Worm (Caenorhabditis elegans) whole organism, young adult: Measurements from ENCODE around the gene C07A9.9.

Experiments
- B0019.2 ChIP-seq: fragments of 200-800 bp; sonication (Bioruptor generic); conservative IDR thresholded peaks from 2 replicates; pipeline ENCODE4 v1.3.6; 2022; ENCODE audit warnings: missing genetic modification reagents, missing genetic modification characterization, missing compliant biosample characterization
- B0035.1 ChIP-seq: sonication (generic microtip); optimal IDR thresholded peaks from 2 replicates; lab custom pipeline; 2016; ENCODE audit warnings: missing genetic modification characterization, mild to moderate bottlenecking, missing compliant biosample characterization, missing genotype, missing genetic modification reagents
- C06A6.2 ChIP-seq: fragments of 200-800 bp; sonication (Bioruptor generic); conservative IDR thresholded peaks from 2 replicates; pipeline ENCODE4 v1.3.6; 2022; ENCODE audit warnings: missing genetic modification characterization, missing compliant biosample characterization
- C17E4.6 ChIP-seq: fragments of 200-800 bp; sonication (Bioruptor generic); IDR thresholded peaks from 2 replicates; pipeline ENCODE4 v1.3.6; 2022; ENCODE audit warnings: missing genetic modification reagents, missing genetic modification characterization, missing compliant biosample characterization
- D2030.7 ChIP-seq: fragments of 200-800 bp; sonication (Bioruptor generic); IDR thresholded peaks from 2 replicates; pipeline ENCODE4 v1.3.6; 2022; ENCODE audit warnings: missing genetic modification reagents, missing genetic modification characterization, missing compliant biosample characterization
- F22D6.2 ChIP-seq: sonication (generic microtip); optimal IDR thresholded peaks from 2 replicates; lab custom pipeline; 2016; ENCODE audit warnings: mild to moderate bottlenecking, missing genetic modification characterization, missing compliant biosample characterization
- F23B12.7 ChIP-seq: sonication (generic microtip); optimal IDR thresholded peaks from 2 replicates; lab custom pipeline; 2017; ENCODE audit warnings: missing genetic modification characterization, mild to moderate bottlenecking, missing compliant biosample characterization, antibody characterized with exemption, moderate library complexity; ENCODE audit not compliant: insufficient read depth
- F33H1.4 ChIP-seq: fragments of 200-800 bp; sonication (Bioruptor generic); IDR thresholded peaks from 2 replicates; pipeline ENCODE4 v1.3.6; 2022; ENCODE audit warnings: missing genetic modification reagents, missing genetic modification characterization, missing compliant biosample characterization
- F39B2.1 ChIP-seq: fragments of 200-800 bp; sonication (Bioruptor generic); IDR thresholded peaks from 2 replicates; pipeline ENCODE4 v1.3.6; 2022; ENCODE audit warnings: missing genetic modification reagents, missing genetic modification characterization, missing compliant biosample characterization
- F52B5.7 ChIP-seq: sonication (generic microtip); optimal IDR thresholded peaks from 2 replicates; lab custom pipeline; 2016; ENCODE audit warnings: mild to moderate bottlenecking, missing genetic modification characterization, missing compliant biosample characterization
- F57C9.4 ChIP-seq: sonication (generic microtip); optimal IDR thresholded peaks from 2 replicates; lab custom pipeline; 2017; ENCODE audit warnings: mild to moderate bottlenecking, missing genetic modification characterization, missing compliant biosample characterization
- T07F8.4 ChIP-seq: sonication (generic microtip); optimal IDR thresholded peaks from 2 replicates; lab custom pipeline; 2016; ENCODE audit warnings: mild to moderate bottlenecking, missing genetic modification characterization, moderate library complexity, missing compliant biosample characterization
- T26A5.8 ChIP-seq: sonication (generic microtip); optimal IDR thresholded peaks from 2 replicates; lab custom pipeline; 2016; ENCODE audit warnings: missing genetic modification characterization, missing compliant biosample characterization
- Y53G8AR.9 ChIP-seq: fragments of 200-800 bp; sonication (Bioruptor generic); conservative IDR thresholded peaks from 2 replicates; pipeline ENCODE4 v1.3.6; 2022; ENCODE audit warnings: missing genetic modification reagents, missing genetic modification characterization, missing compliant biosample characterization
- Y67H2A.10 ChIP-seq: fragments of 200-800 bp; sonication (Bioruptor generic); conservative IDR thresholded peaks from 2 replicates; pipeline ENCODE4 v1.3.6; 2022; ENCODE audit warnings: missing genetic modification reagents, missing genetic modification characterization, missing compliant biosample characterization
- ZK185.1 ChIP-seq: sonication (generic microtip); optimal IDR thresholded peaks from 2 replicates; lab custom pipeline; 2016; ENCODE audit warnings: mild to moderate bottlenecking, missing genetic modification characterization, missing compliant biosample characterization; ENCODE audit not compliant: poor library complexity, severe bottlenecking
- akir-1 ChIP-seq: fragments of 200-800 bp; sonication (Bioruptor generic); optimal IDR thresholded peaks from 2 replicates; lab custom pipeline; 2018; ENCODE audit warnings: mild to moderate bottlenecking, missing genetic modification characterization, moderate library complexity, missing compliant biosample characterization
- ama-1 ChIP-seq, 3 experiments: fragments of 150-350 bp in 1 of 3; sonication (generic microtip) in 2 of 3; optimal IDR thresholded peaks; 2 replicates each; lab custom pipeline; 2014 to 2018; ENCODE audit warnings: missing biosample characterization in 2 of 3, missing genetic modification characterization in 2 of 3, missing genetic modification reagents in 2 of 3
- aptf-3 ChIP-seq: fragments of 200-800 bp; sonication (Bioruptor generic); IDR thresholded peaks from 2 replicates; pipeline ENCODE4 v1.3.6; 2022; ENCODE audit warnings: missing genetic modification characterization, missing compliant biosample characterization
- atf-7 ChIP-seq: sonication (generic microtip); optimal IDR thresholded peaks from 2 replicates; lab custom pipeline; 2017; ENCODE audit warnings: mild to moderate bottlenecking, missing genetic modification characterization, missing compliant biosample characterization
- attf-5 ChIP-seq: fragments of 200-800 bp; sonication (Bioruptor generic); optimal IDR thresholded peaks from 2 replicates; lab custom pipeline; 2018; ENCODE audit warnings: mild to moderate bottlenecking, missing genetic modification characterization, missing compliant biosample characterization
- cebp-1 ChIP-seq, 2 experiments: fragments of 200-800 bp in 1 of 2; sonication (Bioruptor generic) in 1 of 2; sonication (generic microtip) in 1 of 2; IDR thresholded peaks in 1 of 2; optimal IDR thresholded peaks in 1 of 2; 2 replicates each; pipeline versions ENCODE4 v1.3.6 to Lab custom; 2017 to 2022; ENCODE audit warnings: missing compliant biosample characterization in 2 of 2, missing genetic modification characterization in 2 of 2, mild to moderate bottlenecking in 1 of 2, missing genetic modification reagents in 1 of 2, moderate library complexity in 1 of 2
- ceh-100 ChIP-seq: fragments of 200-800 bp; sonication (Bioruptor generic); IDR thresholded peaks from 2 replicates; pipeline ENCODE4 v1.3.6; 2022; ENCODE audit warnings: missing genetic modification reagents, missing genetic modification characterization, missing compliant biosample characterization
- ceh-40 ChIP-seq: fragments of 200-800 bp; sonication (Bioruptor generic); IDR thresholded peaks from 2 replicates; pipeline ENCODE4 v1.3.6; 2022; ENCODE audit warnings: missing genetic modification characterization, missing compliant biosample characterization
- chd-7 ChIP-seq: sonication (generic microtip); optimal IDR thresholded peaks from 2 replicates; lab custom pipeline; 2016; ENCODE audit warnings: mild to moderate bottlenecking, missing genetic modification characterization, moderate library complexity, missing compliant biosample characterization
- die-1 ChIP-seq: sonication (generic microtip); optimal IDR thresholded peaks from 2 replicates; lab custom pipeline; 2016; ENCODE audit warnings: missing genotype, mild to moderate bottlenecking, missing genetic modification characterization, missing compliant biosample characterization
- dox-1 ChIP-seq: fragments of 200-800 bp; sonication (Bioruptor generic); IDR thresholded peaks from 2 replicates; pipeline ENCODE4 v1.3.6; 2022; ENCODE audit warnings: missing genetic modification reagents, missing genetic modification characterization, missing compliant biosample characterization
- dpl-1 ChIP-seq: fragments of 150-350 bp; optimal IDR thresholded peaks from 2 replicates; lab custom pipeline; 2014; ENCODE audit warnings: missing biosample characterization, missing genetic modification reagents, missing genetic modification characterization
- efl-1 ChIP-seq: fragments of 150-350 bp; optimal IDR thresholded peaks from 2 replicates; lab custom pipeline; 2014; ENCODE audit warnings: missing biosample characterization, missing genetic modification reagents, missing genetic modification characterization
- ekl-4 ChIP-seq: fragments of 200-800 bp; sonication (Bioruptor generic); IDR thresholded peaks from 2 replicates; pipeline ENCODE4 v1.3.6; 2022; ENCODE audit warnings: missing genetic modification reagents, missing genetic modification characterization, missing compliant biosample characterization
- gei-17 ChIP-seq: fragments of 200-800 bp; sonication (Bioruptor generic); optimal IDR thresholded peaks from 2 replicates; lab custom pipeline; 2018; ENCODE audit warnings: mild to moderate bottlenecking, missing genetic modification characterization, missing compliant biosample characterization
- hlh-26 ChIP-seq: fragments of 200-800 bp; sonication (Bioruptor generic); conservative IDR thresholded peaks from 2 replicates; pipeline ENCODE4 v1.3.6; 2022; ENCODE audit warnings: missing genetic modification reagents, missing genetic modification characterization, missing compliant biosample characterization
- hsf-1 ChIP-seq: fragments of 200-800 bp; sonication (Bioruptor generic); IDR thresholded peaks from 2 replicates; pipeline ENCODE4 v1.3.6; 2022; ENCODE audit warnings: missing genetic modification reagents, missing genetic modification characterization, missing compliant biosample characterization
- lag-1 ChIP-seq: fragments of 200-800 bp; sonication (Bioruptor generic); IDR thresholded peaks from 2 replicates; pipeline ENCODE4 v1.3.6; 2022; ENCODE audit warnings: missing genetic modification reagents, missing genetic modification characterization, missing compliant biosample characterization
- lin-35 ChIP-seq, 3 experiments: fragments of 150-350 bp in 2 of 3; sonication (generic microtip) in 1 of 3; optimal IDR thresholded peaks; 2 replicates each; lab custom pipeline; 2014 to 2018; ENCODE audit warnings: missing biosample characterization in 3 of 3, missing genetic modification characterization in 3 of 3, missing genetic modification reagents in 3 of 3
- lir-1 ChIP-seq: fragments of 200-800 bp; sonication (Bioruptor generic); conservative IDR thresholded peaks from 2 replicates; pipeline ENCODE4 v1.3.6; 2022; ENCODE audit warnings: missing genetic modification reagents, missing genetic modification characterization, missing compliant biosample characterization
- madf-6 ChIP-seq: fragments of 200-800 bp; sonication (Bioruptor generic); IDR thresholded peaks from 2 replicates; pipeline ENCODE4 v1.3.6; 2022; ENCODE audit warnings: missing genetic modification reagents, missing genetic modification characterization, missing compliant biosample characterization
- nfyb-1 ChIP-seq: fragments of 200-800 bp; sonication (Bioruptor generic); IDR thresholded peaks from 2 replicates; pipeline ENCODE4 v1.3.6; 2022; ENCODE audit warnings: missing genetic modification reagents, missing genetic modification characterization, missing compliant biosample characterization
- rcor-1 ChIP-seq: fragments of 200-800 bp; sonication (Bioruptor generic); IDR thresholded peaks from 2 replicates; pipeline ENCODE4 v1.3.6; 2022; ENCODE audit warnings: missing genetic modification reagents, missing genetic modification characterization, missing compliant biosample characterization
- sdz-38 ChIP-seq: sonication (generic microtip); optimal IDR thresholded peaks from 2 replicates; lab custom pipeline; 2016; ENCODE audit warnings: missing genotype, missing genetic modification characterization, missing compliant biosample characterization
- snpc-1.1 ChIP-seq: sonication (generic microtip); optimal IDR thresholded peaks from 2 replicates; lab custom pipeline; 2017; ENCODE audit warnings: missing genetic modification characterization, mild to moderate bottlenecking, missing compliant biosample characterization, antibody characterized with exemption, moderate library complexity, missing genotype, missing genetic modification reagents; ENCODE audit not compliant: insufficient read depth
- snpc-1.3 ChIP-seq: sonication (generic microtip); optimal IDR thresholded peaks from 2 replicates; lab custom pipeline; 2017; ENCODE audit warnings: missing genetic modification characterization, mild to moderate bottlenecking, missing compliant biosample characterization, antibody characterized with exemption, moderate library complexity, missing genotype, missing genetic modification reagents; ENCODE audit not compliant: insufficient read depth
- snpc-3.4 ChIP-seq: sonication (generic microtip); optimal IDR thresholded peaks from 2 replicates; lab custom pipeline; 2017; ENCODE audit warnings: missing genetic modification characterization, mild to moderate bottlenecking, missing compliant biosample characterization, antibody characterized with exemption, moderate library complexity, missing genotype, missing genetic modification reagents
- somi-1 ChIP-seq: fragments of 200-800 bp; sonication (Bioruptor generic); optimal IDR thresholded peaks from 2 replicates; lab custom pipeline; 2018; ENCODE audit warnings: mild to moderate bottlenecking, missing genetic modification characterization, missing compliant biosample characterization
- sptf-2 ChIP-seq: fragments of 200-800 bp; sonication (Bioruptor generic); optimal IDR thresholded peaks from 2 replicates; lab custom pipeline; 2018; ENCODE audit warnings: mild to moderate bottlenecking, missing genetic modification characterization, missing compliant biosample characterization
- tbp1 ChIP-seq: fragments of 200-800 bp; sonication (Bioruptor generic); optimal IDR thresholded peaks from 2 replicates; lab custom pipeline; 2018; ENCODE audit warnings: mild to moderate bottlenecking, missing genetic modification characterization, missing compliant biosample characterization
- ztf-26 ChIP-seq: sonication (generic microtip); optimal IDR thresholded peaks from 2 replicates; lab custom pipeline; 2017; ENCODE audit warnings: missing genetic modification characterization, missing compliant biosample characterization

C07A9.9 gene

DNA sequence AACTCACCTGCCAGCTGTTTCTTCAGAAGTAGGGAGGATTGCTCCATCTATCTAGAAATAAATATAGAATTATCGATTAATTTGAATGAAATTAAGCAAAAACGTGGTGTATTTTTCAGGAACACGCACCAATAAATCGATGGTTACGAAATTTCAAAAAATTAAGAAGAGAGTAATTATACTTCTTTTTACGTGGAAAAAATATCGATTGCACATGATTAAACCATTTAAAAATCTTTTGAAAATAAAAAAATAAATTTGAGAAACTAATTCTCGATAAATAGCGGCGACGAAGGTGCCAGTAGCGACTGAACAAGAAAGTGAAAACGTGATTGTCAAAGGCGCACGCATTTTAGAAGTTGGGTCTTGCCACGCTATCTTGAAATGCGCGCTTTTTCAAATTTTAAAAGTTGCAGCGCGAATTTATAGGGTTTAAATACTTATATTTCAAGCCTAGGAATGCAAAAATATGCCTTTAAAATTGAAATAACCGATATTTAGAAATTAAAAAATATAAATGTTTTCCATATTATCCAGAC is 36.3 kb downstream of the C07A9.9 start, which contains the start of gene ubc-7 (continued):
- TF ChIP-seq Y67H2A.10 (GFP tag; lab: Robert Waterston, UW) = no peak
- no peak for TF ChIP-seq lag-1 (GFP tag; lab: Robert Waterston, UW)
- no peak for TF ChIP-seq sptf-2 (GFP tag; lab: Kevin White, UChicago)
- no peak for TF ChIP-seq ceh-40 (GFP tag; lab: Robert Waterston, UW)
- TF ChIP-seq T26A5.8 (tag; lab: Kevin White, UChicago) = no peak
- TF ChIP-seq dox-1 (GFP tag; lab: Robert Waterston, UW) = peak; percentile 25; the same call in 1 of the 2 replicates
- no peak for TF ChIP-seq hlh-26 (GFP tag; lab: Robert Waterston, UW)
- TF ChIP-seq B0019.2 (GFP tag; lab: Robert Waterston, UW) = 0 out of 2 replicates have a peak, but pooled peaks have one; percentile 3
- TF ChIP-seq B0035.1 = no peak
- peak; percentile 63 for TF ChIP-seq ZK185.1
- peak; percentile 71 for TF ChIP-seq snpc-3.4 (tag; lab: Kevin White, UChicago)
- peak; percentile 19; the same call in 1 of the 2 replicates for TF ChIP-seq ceh-100 (GFP tag; lab: Robert Waterston, UW)
- TF ChIP-seq ama-1 (optimal IDR thresholded peaks at IDR 0.05; lab: Kevin White, UChicago) = peak; percentile 51
- TF ChIP-seq ama-1 (GFP tag; optimal IDR thresholded peaks at IDR 0.05; lab: Kevin White, UChicago) = no peak
- peak; percentile 95 for TF ChIP-seq dpl-1 (GFP tag; lab: Kevin White, UChicago)
- TF ChIP-seq rcor-1 (GFP tag; lab: Robert Waterston, UW) = peak; percentile 70
- no peak for TF ChIP-seq C17E4.6 (GFP tag; lab: Robert Waterston, UW)
- TF ChIP-seq madf-6 = peak; percentile 96
- TF ChIP-seq lin-35 (GFP tag; optimal IDR thresholded peaks at IDR 0.05; lab: Kevin White, UChicago) = peak; percentile 50 to 91 (median 79)
- TF ChIP-seq aptf-3 (GFP tag; lab: Robert Waterston, UW) = no peak
- TF ChIP-seq somi-1 (GFP tag; lab: Kevin White, UChicago) = no peak
- peak; percentile 22 for TF ChIP-seq snpc-1.3
- no peak for TF ChIP-seq die-1 (tag; lab: Kevin White, UChicago)
- no peak for TF ChIP-seq T07F8.4 (tag; lab: Kevin White, UChicago)
- peak; percentile 58 for TF ChIP-seq snpc-1.1
- peak; percentile 77; the same call in 1 of the 2 replicates for TF ChIP-seq D2030.7
- TF ChIP-seq F39B2.1 = no peak
- TF ChIP-seq F52B5.7 = no peak
- peak; percentile 23 for TF ChIP-seq atf-7
- no peak for TF ChIP-seq F57C9.4 (tag; lab: Kevin White, UChicago)
- TF ChIP-seq cebp-1 (GFP tag; IDR thresholded peaks at IDR 0.05; lab: Robert Waterston, UW) = no peak
- TF ChIP-seq cebp-1 (tag; optimal IDR thresholded peaks at IDR 0.05; lab: Kevin White, UChicago) = peak; percentile 71
- peak; percentile 56 for TF ChIP-seq tbp1 (GFP tag; lab: Kevin White, UChicago)
- TF ChIP-seq F23B12.7 (tag; lab: Kevin White, UChicago) = peak; percentile 68
- no peak for TF ChIP-seq sdz-38 (tag; lab: Kevin White, UChicago)
- TF ChIP-seq attf-5 = peak; percentile 72
- TF ChIP-seq C06A6.2 (GFP tag; lab: Robert Waterston, UW) = no peak
- no peak for TF ChIP-seq lir-1
- TF ChIP-seq gei-17 (GFP tag; lab: Kevin White, UChicago) = no peak
- no peak for TF ChIP-seq F22D6.2
- peak; percentile 97 for TF ChIP-seq F33H1.4 (GFP tag; lab: Robert Waterston, UW)
- TF ChIP-seq hsf-1 (GFP tag; lab: Robert Waterston, UW) = peak; percentile 79
- TF ChIP-seq Y53G8AR.9 = no peak
- TF ChIP-seq chd-7 (tag; lab: Kevin White, UChicago) = no peak
- TF ChIP-seq nfyb-1 (GFP tag; lab: Robert Waterston, UW) = peak; percentile 43; the same call in 1 of the 2 replicates
- TF ChIP-seq ztf-26 (tag; lab: Kevin White, UChicago) = no peak
- peak; percentile 76 for TF ChIP-seq ekl-4 (GFP tag; lab: Robert Waterston, UW)
- TF ChIP-seq akir-1 (GFP tag; lab: Kevin White, UChicago) = no peak
- peak; percentile 96 for TF ChIP-seq efl-1
